Worm (Caenorhabditis elegans) whole organism, L2 larva: ENCODE results near the gene fbxa-139.

Source experiments
- aly-2 ChIP-seq: fragments of 150-350 bp; optimal IDR thresholded peaks from 2 replicates; lab custom pipeline; 2014; ENCODE audit warnings: missing biosample characterization, missing genetic modification characterization
- egl-27 ChIP-seq: sonication (generic microtip); optimal IDR thresholded peaks from 3 replicates; lab custom pipeline; 2017; ENCODE audit warnings: missing biosample characterization, missing genetic modification reagents, missing genetic modification characterization
- nhr-12 ChIP-seq: fragments of 150-350 bp; optimal IDR thresholded peaks from 2 replicates; lab custom pipeline; 2014; ENCODE audit warnings: missing biosample characterization, missing genetic modification characterization
- nhr-237 ChIP-seq: fragments of 150-350 bp; optimal IDR thresholded peaks from 2 replicates; lab custom pipeline; 2014; ENCODE audit warnings: missing biosample characterization, missing genetic modification characterization
- nhr-6 ChIP-seq: fragments of 150-350 bp; optimal IDR thresholded peaks from 2 replicates; lab custom pipeline; 2014; ENCODE audit warnings: missing biosample characterization, missing genetic modification characterization
- unc-55 ChIP-seq: fragments of 150-350 bp; sonication (generic microtip); optimal IDR thresholded peaks from 3 replicates; lab custom pipeline; 2014; ENCODE audit warnings: missing biosample characterization, missing genetic modification reagents, missing genetic modification characterization
- unc-62 ChIP-seq: fragments of 150-350 bp; optimal IDR thresholded peaks from 2 replicates; lab custom pipeline; 2014; ENCODE audit warnings: missing biosample characterization, missing genetic modification reagents, missing genetic modification characterization

ce11 chrV:15577395-15577896 lies 17.0 kb downstream of the fbxa-139 start, which contains the start of gene atx-3:
- TF ChIP-seq nhr-12 = no peak
- TF ChIP-seq aly-2 (tag; lab: Kevin White, UChicago) = no peak
- no peak for TF ChIP-seq unc-62 (GFP tag; lab: Kevin White, UChicago)
- no peak for TF ChIP-seq egl-27 (tag; lab: Kevin White, UChicago)
- no peak for TF ChIP-seq nhr-6 (tag; lab: Kevin White, UChicago)
- no peak for TF ChIP-seq nhr-237 (tag; lab: Kevin White, UChicago)
- no peak for TF ChIP-seq unc-55 (GFP tag; lab: Kevin White, UChicago)
